Worm (Caenorhabditis elegans): Measurements from ENCODE around the gene odr-7.

The odr-7 gene

ce11 chrX:12510148-12510785, 48.8 kb upstream of the odr-7 start (continued):
- no peak for TF ChIP-seq T23F11.4 (GFP tag; optimal IDR thresholded peaks at IDR 0.05)
- no peak for TF ChIP-seq Y22D7AL.16 (tag; optimal IDR thresholded peaks at IDR 0.05)
- no peak for TF ChIP-seq elt-4 (tag; optimal IDR thresholded peaks at IDR 0.05)
- TF ChIP-seq unc-3 (GFP tag; conservative IDR thresholded peaks at IDR 0.05) = no peak
- no peak for TF ChIP-seq unc-3 (tag; optimal IDR thresholded peaks at IDR 0.05)
- no peak for TF ChIP-seq nhr-232 (tag; optimal IDR thresholded peaks at IDR 0.05)
- peak; percentile 1 for TF ChIP-seq che-1 (tag; optimal IDR thresholded peaks at IDR 0.05)
- no peak for TF ChIP-seq zip-5 (tag; optimal IDR thresholded peaks at IDR 0.05)
- no peak for TF ChIP-seq K02D7.2 (tag; optimal IDR thresholded peaks at IDR 0.05)
- TF ChIP-seq pha-2 (tag; optimal IDR thresholded peaks at IDR 0.05) = no peak
- no peak for TF ChIP-seq fkh-6 (tag; optimal IDR thresholded peaks at IDR 0.05)
- TF ChIP-seq pax-1 (tag; optimal IDR thresholded peaks at IDR 0.05) = no peak

ce11 chrX:12509334-12509944, 48.0 kb upstream of the odr-7 start:
- no peak for TF ChIP-seq ama-1 (optimal IDR thresholded peaks at IDR 0.05)
- peak; percentile 53 for TF ChIP-seq rnt-1 (tag; optimal IDR thresholded peaks at IDR 0.05)
- TF ChIP-seq ztf-16 (tag; optimal IDR thresholded peaks at IDR 0.05) = no peak
- TF ChIP-seq unc-55 (GFP tag; optimal IDR thresholded peaks at IDR 0.05) = peak; percentile 53
- no peak for TF ChIP-seq ceh-45 (GFP tag; IDR thresholded peaks at IDR 0.05)
- peak; percentile 95 for TF ChIP-seq elt-2 (tag; optimal IDR thresholded peaks at IDR 0.05)
- TF ChIP-seq mec-3 (tag; optimal IDR thresholded peaks at IDR 0.05; ENCODE audit: borderline replicate concordance) = no peak
- TF ChIP-seq pros-1 (tag; optimal IDR thresholded peaks at IDR 0.05) = no peak
- no peak for TF ChIP-seq ceh-14 (tag; optimal IDR thresholded peaks at IDR 0.05)
- TF ChIP-seq che-1 (tag; optimal IDR thresholded peaks at IDR 0.05) = no peak
- TF ChIP-seq ceh-2 (tag; optimal IDR thresholded peaks at IDR 0.05) = no peak
- peak; percentile 72 for TF ChIP-seq ceh-18 (tag; optimal IDR thresholded peaks at IDR 0.05)

- no peak for TF ChIP-seq dmd-4 (tag; optimal IDR thresholded peaks at IDR 0.05; ENCODE audit: borderline replicate concordance)
- no peak for TF ChIP-seq hlh-13 (GFP tag; optimal IDR thresholded peaks at IDR 0.05)
- TF ChIP-seq ceh-45 (GFP tag; IDR thresholded peaks at IDR 0.05) = no peak
- TF ChIP-seq pax-1 (tag; optimal IDR thresholded peaks at IDR 0.05) = no peak
- TF ChIP-seq unc-86 (tag; optimal IDR thresholded peaks at IDR 0.05) = no peak
- TF ChIP-seq hlh-15 (tag; optimal IDR thresholded peaks at IDR 0.05) = no peak
- no peak for TF ChIP-seq fax-1 (tag; optimal IDR thresholded peaks at IDR 0.05)
- no peak for TF ChIP-seq fkh-6 (tag; optimal IDR thresholded peaks at IDR 0.05)
- no peak for TF ChIP-seq hlh-8 (tag; optimal IDR thresholded peaks at IDR 0.05)
- no peak for TF ChIP-seq lin-11 (tag; optimal IDR thresholded peaks at IDR 0.05)
- no peak for TF ChIP-seq T23F11.4 (GFP tag; optimal IDR thresholded peaks at IDR 0.05)
- no peak for TF ChIP-seq ceh-2 (tag; optimal IDR thresholded peaks at IDR 0.05)
- no peak for TF ChIP-seq ahr-1 (tag; optimal IDR thresholded peaks at IDR 0.05)
- TF ChIP-seq ceh-34 (tag; optimal IDR thresholded peaks at IDR 0.05) = no peak
- TF ChIP-seq elt-4 (tag; optimal IDR thresholded peaks at IDR 0.05) = no peak
- TF ChIP-seq pha-2 (tag; optimal IDR thresholded peaks at IDR 0.05) = no peak
- no peak for TF ChIP-seq pqm-1 (tag; optimal IDR thresholded peaks at IDR 0.05)
- no peak for TF ChIP-seq sox-2 (GFP tag; IDR thresholded peaks at IDR 0.05)
- TF ChIP-seq ceh-48 (tag; optimal IDR thresholded peaks at IDR 0.05) = no peak
These were observed 41.9 kb upstream of the odr-7 start, which contains the start of gene sdz-19 for ce11 chrX:12503288-12503803. TSS of gene sdz-19 (minus strand) at chrX:12503338.

- TF ChIP-seq hlh-30 (tag; optimal IDR thresholded peaks at IDR 0.05; ENCODE audit: insufficient read depth) (peak; percentile 20), pqm-1 (tag; optimal IDR thresholded peaks at IDR 0.05) (peak; percentile 11), elt-2 (tag; optimal IDR thresholded peaks at IDR 0.05) (peak; percentile 96), nfya-1 (tag; optimal IDR thresholded peaks at IDR 0.05) (no peak), rnt-1 (tag; optimal IDR thresholded peaks at IDR 0.05) (peak; percentile 16)
These were observed 39.3 kb upstream of the odr-7 start for ce11 chrX:12500777-12501176.

Measured in whole organism, late embryonic.